Worm (Caenorhabditis elegans) whole organism, young adult: ENCODE results near the gene C32B5.7.

Experiments used
- B0019.2 ChIP-seq: fragments of 200-800 bp; sonication (Bioruptor generic); conservative IDR thresholded peaks from 2 replicates; pipeline ENCODE4 v1.3.6; 2022; ENCODE audit warnings: missing genetic modification reagents, missing genetic modification characterization, missing compliant biosample characterization
- F37B4.10 ChIP-seq: fragments of 200-800 bp; sonication (Bioruptor generic); IDR thresholded peaks from 2 replicates; pipeline ENCODE4 v1.3.6; 2022; ENCODE audit warnings: missing genetic modification characterization, missing compliant biosample characterization
- F55B11.4 ChIP-seq: sonication (generic microtip); optimal IDR thresholded peaks from 2 replicates; lab custom pipeline; 2016; ENCODE audit warnings: missing compliant biosample characterization, missing genetic modification characterization, borderline replicate concordance; ENCODE audit not compliant: insufficient read depth
- T07F8.4 ChIP-seq: sonication (generic microtip); optimal IDR thresholded peaks from 2 replicates; lab custom pipeline; 2016; ENCODE audit warnings: mild to moderate bottlenecking, missing genetic modification characterization, moderate library complexity, missing compliant biosample characterization
- Y67H2A.10 ChIP-seq: fragments of 200-800 bp; sonication (Bioruptor generic); conservative IDR thresholded peaks from 2 replicates; pipeline ENCODE4 v1.3.6; 2022; ENCODE audit warnings: missing genetic modification reagents, missing genetic modification characterization, missing compliant biosample characterization
- akir-1 ChIP-seq: fragments of 200-800 bp; sonication (Bioruptor generic); optimal IDR thresholded peaks from 2 replicates; lab custom pipeline; 2018; ENCODE audit warnings: mild to moderate bottlenecking, missing genetic modification characterization, moderate library complexity, missing compliant biosample characterization
- aptf-2 ChIP-seq: fragments of 200-800 bp; sonication (Bioruptor generic); conservative IDR thresholded peaks from 2 replicates; pipeline ENCODE4 v1.3.6; 2022; ENCODE audit warnings: missing genetic modification reagents, missing genetic modification characterization, missing compliant biosample characterization
- aptf-3 ChIP-seq: fragments of 200-800 bp; sonication (Bioruptor generic); IDR thresholded peaks from 2 replicates; pipeline ENCODE4 v1.3.6; 2022; ENCODE audit warnings: missing genetic modification characterization, missing compliant biosample characterization
- attf-6 ChIP-seq: fragments of 200-800 bp; sonication (Bioruptor generic); IDR thresholded peaks from 2 replicates; pipeline ENCODE4 v1.3.6; 2022; ENCODE audit warnings: missing genetic modification reagents, missing genetic modification characterization, missing compliant biosample characterization
- bed-1 ChIP-seq: fragments of 200-800 bp; sonication (Bioruptor generic); IDR thresholded peaks from 2 replicates; pipeline ENCODE4 v1.3.6; 2022; ENCODE audit warnings: missing genetic modification reagents, missing genetic modification characterization, missing compliant biosample characterization
- cebp-1 ChIP-seq, 2 experiments: fragments of 200-800 bp in 1 of 2; sonication (Bioruptor generic) in 1 of 2; sonication (generic microtip) in 1 of 2; IDR thresholded peaks in 1 of 2; optimal IDR thresholded peaks in 1 of 2; 2 replicates each; pipeline versions ENCODE4 v1.3.6 to Lab custom; 2017 to 2022; ENCODE audit warnings: missing compliant biosample characterization in 2 of 2, missing genetic modification characterization in 2 of 2, mild to moderate bottlenecking in 1 of 2, missing genetic modification reagents in 1 of 2, moderate library complexity in 1 of 2
- ceh-100 ChIP-seq: fragments of 200-800 bp; sonication (Bioruptor generic); IDR thresholded peaks from 2 replicates; pipeline ENCODE4 v1.3.6; 2022; ENCODE audit warnings: missing genetic modification reagents, missing genetic modification characterization, missing compliant biosample characterization
- dox-1 ChIP-seq: fragments of 200-800 bp; sonication (Bioruptor generic); IDR thresholded peaks from 2 replicates; pipeline ENCODE4 v1.3.6; 2022; ENCODE audit warnings: missing genetic modification reagents, missing genetic modification characterization, missing compliant biosample characterization
- gei-17 ChIP-seq: fragments of 200-800 bp; sonication (Bioruptor generic); optimal IDR thresholded peaks from 2 replicates; lab custom pipeline; 2018; ENCODE audit warnings: mild to moderate bottlenecking, missing genetic modification characterization, missing compliant biosample characterization
- hmg-1.2 ChIP-seq: fragments of 200-800 bp; sonication (Bioruptor generic); IDR thresholded peaks from 2 replicates; pipeline ENCODE4 v1.3.6; 2022; ENCODE audit warnings: missing genetic modification reagents, missing genetic modification characterization, missing compliant biosample characterization
- hmg-20 ChIP-seq: fragments of 200-800 bp; sonication (Bioruptor generic); IDR thresholded peaks from 2 replicates; pipeline ENCODE4 v1.3.6; 2022; ENCODE audit warnings: missing genetic modification reagents, missing genetic modification characterization, missing compliant biosample characterization
- lsy-27 ChIP-seq: sonication (generic microtip); optimal IDR thresholded peaks from 2 replicates; lab custom pipeline; 2017; ENCODE audit warnings: missing genetic modification characterization, mild to moderate bottlenecking, missing compliant biosample characterization, antibody characterized with exemption, missing genotype, borderline replicate concordance; ENCODE audit not compliant: insufficient read depth
- madf-3 ChIP-seq: fragments of 200-800 bp; sonication (Bioruptor generic); IDR thresholded peaks from 2 replicates; pipeline ENCODE4 v1.3.6; 2022; ENCODE audit warnings: missing genetic modification reagents, missing genetic modification characterization, missing compliant biosample characterization
- madf-8 ChIP-seq: fragments of 200-800 bp; sonication (Bioruptor generic); conservative IDR thresholded peaks from 2 replicates; pipeline ENCODE4 v1.3.6; 2022; ENCODE audit warnings: missing genetic modification reagents, missing genetic modification characterization, missing compliant biosample characterization
- nhr-179 ChIP-seq: sonication (generic microtip); optimal IDR thresholded peaks from 2 replicates; lab custom pipeline; 2016; ENCODE audit warnings: mild to moderate bottlenecking, missing genetic modification characterization, missing compliant biosample characterization
- nhr-80 ChIP-seq: sonication (generic microtip); optimal IDR thresholded peaks from 2 replicates; lab custom pipeline; 2016; ENCODE audit warnings: missing genetic modification characterization, missing compliant biosample characterization
- repo-1 ChIP-seq: sonication (generic microtip); optimal IDR thresholded peaks from 2 replicates; lab custom pipeline; 2017; ENCODE audit warnings: mild to moderate bottlenecking, missing genetic modification characterization, missing compliant biosample characterization
- sdz-38 ChIP-seq: sonication (generic microtip); optimal IDR thresholded peaks from 2 replicates; lab custom pipeline; 2016; ENCODE audit warnings: missing genotype, missing genetic modification characterization, missing compliant biosample characterization
- snpc-1.1 ChIP-seq: sonication (generic microtip); optimal IDR thresholded peaks from 2 replicates; lab custom pipeline; 2017; ENCODE audit warnings: missing genetic modification characterization, mild to moderate bottlenecking, missing compliant biosample characterization, antibody characterized with exemption, moderate library complexity, missing genotype, missing genetic modification reagents; ENCODE audit not compliant: insufficient read depth
- snpc-1.3 ChIP-seq: sonication (generic microtip); optimal IDR thresholded peaks from 2 replicates; lab custom pipeline; 2017; ENCODE audit warnings: missing genetic modification characterization, mild to moderate bottlenecking, missing compliant biosample characterization, antibody characterized with exemption, moderate library complexity, missing genotype, missing genetic modification reagents; ENCODE audit not compliant: insufficient read depth
- tbp1 ChIP-seq: fragments of 200-800 bp; sonication (Bioruptor generic); optimal IDR thresholded peaks from 2 replicates; lab custom pipeline; 2018; ENCODE audit warnings: mild to moderate bottlenecking, missing genetic modification characterization, missing compliant biosample characterization
- tbx-9 ChIP-seq: sonication (generic microtip); optimal IDR thresholded peaks from 2 replicates; lab custom pipeline; 2016; ENCODE audit warnings: borderline replicate concordance, missing genetic modification characterization, inconsistent platforms, missing compliant biosample characterization
- zfh-2 ChIP-seq: fragments of 200-800 bp; sonication (Bioruptor generic); conservative IDR thresholded peaks from 2 replicates; pipeline ENCODE4 v1.3.6; 2022; ENCODE audit warnings: missing genetic modification reagents, missing genetic modification characterization, missing compliant biosample characterization
- ztf-26 ChIP-seq: sonication (generic microtip); optimal IDR thresholded peaks from 2 replicates; lab custom pipeline; 2017; ENCODE audit warnings: missing genetic modification characterization, missing compliant biosample characterization

The C32B5.7 gene

DNA sequence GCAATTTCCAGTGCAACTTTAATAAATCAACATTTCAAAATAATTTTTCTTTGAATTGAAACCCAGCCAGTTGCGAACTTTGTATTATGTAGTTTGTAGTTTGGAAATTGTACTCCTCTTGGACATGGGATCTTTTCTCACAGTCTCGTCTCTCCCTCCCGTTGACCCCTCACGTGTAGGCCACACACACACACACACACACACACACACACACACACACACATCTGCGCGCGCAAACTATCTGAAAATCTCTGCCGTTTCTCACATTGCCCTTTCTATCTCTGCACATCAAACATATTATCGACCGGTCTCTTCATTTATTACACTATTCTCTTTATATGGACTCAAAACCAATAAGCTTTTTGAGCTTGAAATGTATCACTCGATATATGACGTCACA, 19.5 kb upstream of the C32B5.7 start, which contains the start of gene fbxc-36:
TSS of gene fbxc-36 (plus strand) at position 205 of the 400 bp plus-strand sequence.
- no peak for TF ChIP-seq F55B11.4
- no peak for TF ChIP-seq snpc-1.3 (tag; lab: Kevin White, UChicago)
- TF ChIP-seq madf-8, result no peak

DNA sequence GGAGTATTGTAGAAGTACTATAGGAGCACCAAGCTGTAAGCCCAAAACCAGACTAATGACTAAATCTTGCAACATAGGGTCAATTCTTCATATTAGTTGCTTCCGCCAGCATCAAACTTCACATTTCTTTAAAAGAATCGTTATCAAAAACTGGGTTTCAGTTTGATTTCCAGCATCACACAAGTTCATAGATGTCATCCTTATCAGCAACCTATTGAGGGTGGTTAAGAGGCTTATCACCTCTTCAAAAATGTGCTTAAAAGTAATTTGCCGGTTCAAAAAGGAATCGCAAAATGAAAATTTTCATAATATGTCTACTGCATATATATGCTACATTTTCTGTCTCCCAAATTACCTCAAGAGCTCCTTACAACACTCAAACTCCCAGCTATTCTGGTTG, 16.6 kb upstream of the C32B5.7 start, which contains the start of gene clec-43:
TSS of gene clec-43 (plus strand) at position 294 of the 400 bp plus-strand sequence.
- TF ChIP-seq hmg-20 (GFP tag; lab: Robert Waterston, UW) (no peak), nhr-80 (tag; lab: Kevin White, UChicago) (peak; percentile 70), snpc-1.3 (tag; lab: Kevin White, UChicago) (no peak), nhr-179 (no peak), F37B4.10 (GFP tag; lab: Robert Waterston, UW) (0 out of 2 replicates have a peak, but pooled peaks have one; percentile 23), akir-1 (GFP tag; lab: Kevin White, UChicago) (no peak), Y67H2A.10 (GFP tag; lab: Robert Waterston, UW) (no peak)

DNA sequence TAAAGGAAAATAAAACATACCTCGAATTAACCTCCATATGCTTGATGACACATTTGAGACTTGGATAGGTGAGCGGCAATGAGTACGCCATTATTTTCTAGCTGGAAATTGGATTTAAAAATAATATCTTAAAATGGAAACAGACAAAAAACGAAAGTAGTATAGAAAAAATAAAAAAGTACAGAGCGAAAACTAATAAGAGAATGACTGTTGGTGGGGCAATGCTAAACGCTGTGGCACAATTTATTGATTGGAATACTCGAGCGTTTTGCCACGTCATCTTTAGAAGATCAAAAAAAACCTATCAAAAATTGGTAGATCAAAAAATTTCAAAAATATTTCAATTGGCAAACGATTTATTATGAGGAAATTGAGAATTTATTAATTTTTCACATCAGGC, 12.2 kb upstream of the C32B5.7 start, which contains the start of gene fbxc-32:
TSS of gene fbxc-32 (minus strand) at position 101 of the 400 bp plus-strand sequence.
- no peak for TF ChIP-seq tbx-9 (tag; lab: Kevin White, UChicago)
- no peak for TF ChIP-seq aptf-2
- no peak for TF ChIP-seq B0019.2 (GFP tag; lab: Robert Waterston, UW)
- no peak for TF ChIP-seq lsy-27 (tag; lab: Kevin White, UChicago)
- TF ChIP-seq ztf-26 (tag; lab: Kevin White, UChicago), result no peak
- no peak for TF ChIP-seq hmg-1.2 (GFP tag; lab: Robert Waterston, UW)
- TF ChIP-seq attf-6, result no peak
- no peak for TF ChIP-seq sdz-38
- no peak for TF ChIP-seq repo-1

DNA sequence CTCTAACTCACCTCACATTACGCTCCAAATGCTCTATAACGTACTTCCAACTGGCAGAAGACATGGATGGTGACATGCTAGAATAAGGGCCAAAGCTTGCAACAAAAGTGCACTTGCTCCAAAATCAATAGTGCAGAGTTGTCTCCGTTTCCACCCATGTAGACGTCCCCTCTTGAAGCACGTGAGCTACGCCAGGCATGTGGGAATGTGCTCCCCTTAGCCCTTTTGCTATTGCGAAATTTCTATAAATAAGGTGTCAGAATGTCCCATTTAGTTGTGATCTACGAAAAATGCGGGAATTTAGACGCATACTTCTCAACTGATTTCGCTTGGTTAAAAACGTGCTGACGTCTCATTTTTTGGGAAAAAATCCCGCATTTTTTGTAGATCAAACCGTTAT, 10.0 kb upstream of the C32B5.7 start:
- TF ChIP-seq aptf-3 (no peak), bed-1 (GFP tag; lab: Robert Waterston, UW) (no peak), ceh-100 (GFP tag; lab: Robert Waterston, UW) (no peak), lsy-27 (tag; lab: Kevin White, UChicago) (no peak), madf-3 (GFP tag; lab: Robert Waterston, UW) (0 out of 2 replicates have a peak, but pooled peaks have one; percentile 41), snpc-1.1 (no peak), dox-1 (GFP tag; lab: Robert Waterston, UW) (no peak), T07F8.4 (tag; lab: Kevin White, UChicago) (no peak), tbp1 (no peak), cebp-1 (GFP tag; IDR thresholded peaks at IDR 0.05; lab: Robert Waterston, UW) (peak; percentile 68), cebp-1 (tag; optimal IDR thresholded peaks at IDR 0.05; lab: Kevin White, UChicago) (peak; percentile 91)

DNA sequence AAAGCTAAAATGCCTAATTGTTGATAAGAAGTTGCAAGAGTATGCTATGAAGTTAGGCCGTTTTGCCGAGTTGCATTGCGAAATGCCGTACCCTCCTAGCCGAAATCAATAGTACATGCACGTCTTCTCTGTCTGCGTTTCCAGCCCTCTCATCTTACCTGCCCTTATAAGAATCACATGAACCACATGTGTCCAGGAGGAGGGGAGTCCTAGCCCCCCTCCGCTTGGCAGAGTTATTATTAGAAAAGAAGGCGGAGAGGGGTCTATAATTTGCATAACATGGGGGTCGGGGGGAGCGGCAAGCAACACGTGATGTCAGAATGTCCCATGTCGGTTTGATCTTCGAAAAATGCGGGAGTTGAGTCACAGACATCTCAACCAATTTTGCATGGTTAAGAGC, 7.3 kb upstream of the C32B5.7 start:
- TF ChIP-seq cebp-1 (GFP tag; IDR thresholded peaks at IDR 0.05; lab: Robert Waterston, UW) (no peak), cebp-1 (tag; optimal IDR thresholded peaks at IDR 0.05; lab: Kevin White, UChicago) (no peak), zfh-2 (GFP tag; lab: Robert Waterston, UW) (0 out of 2 replicates have a peak, but pooled peaks have one; percentile 5), gei-17 (GFP tag; lab: Kevin White, UChicago) (no peak)
